Fruit fly (Drosophila melanogaster) whole organism, prepupa: ENCODE measurements around the gene CG13810.

Source experiments
- CG11902 ChIP-seq: fragments of 200-800 bp; sonication (Bioruptor generic); optimal IDR thresholded peaks from 3 replicates; lab custom pipeline; 2016; ENCODE audit warnings: missing biosample characterization, missing genetic modification characterization
- CG31627 ChIP-seq: fragments of 200-800 bp; sonication (Bioruptor generic); optimal IDR thresholded peaks from 3 replicates; lab custom pipeline; 2016; ENCODE audit warnings: missing biosample characterization, missing genetic modification characterization
- CG4318 ChIP-seq: fragments of 200-800 bp; sonication (Bioruptor generic); optimal IDR thresholded peaks from 3 replicates; lab custom pipeline; 2017; ENCODE audit warnings: missing biosample characterization, mild to moderate bottlenecking, missing genetic modification characterization
- Hr39 ChIP-seq: fragments of 200-800 bp; sonication (Bioruptor generic); optimal IDR thresholded peaks from 2 replicates; lab custom pipeline; 2016; ENCODE audit warnings: missing biosample characterization, missing genetic modification characterization
- Hr4 ChIP-seq: fragments of 200-800 bp; sonication (Bioruptor generic); optimal IDR thresholded peaks from 3 replicates; lab custom pipeline; 2016; ENCODE audit warnings: missing biosample characterization, missing genetic modification characterization
- Lpt ChIP-seq: fragments of 200-800 bp; sonication (Bioruptor generic); optimal IDR thresholded peaks from 3 replicates; lab custom pipeline; 2016; ENCODE audit warnings: missing biosample characterization, missing genetic modification characterization
- OdsH ChIP-seq: fragments of 200-800 bp; sonication (Bioruptor generic); optimal IDR thresholded peaks from 3 replicates; lab custom pipeline; 2016; ENCODE audit warnings: missing biosample characterization, missing genetic modification characterization
- dac ChIP-seq: fragments of 200-800 bp; sonication (Bioruptor generic); optimal IDR thresholded peaks from 2 replicates; lab custom pipeline; 2017; ENCODE audit warnings: missing biosample characterization, mild to moderate bottlenecking, missing genetic modification characterization
- fd59A ChIP-seq: fragments of 200-800 bp; sonication (Bioruptor generic); optimal IDR thresholded peaks from 2 replicates; lab custom pipeline; 2017; ENCODE audit warnings: missing biosample characterization, mild to moderate bottlenecking, missing genetic modification characterization, missing genetic modification reagents
- pdm3 ChIP-seq: fragments of 200-800 bp; sonication (Bioruptor generic); optimal IDR thresholded peaks from 3 replicates; lab custom pipeline; 2016; ENCODE audit warnings: missing biosample characterization, missing genetic modification characterization

DNA sequence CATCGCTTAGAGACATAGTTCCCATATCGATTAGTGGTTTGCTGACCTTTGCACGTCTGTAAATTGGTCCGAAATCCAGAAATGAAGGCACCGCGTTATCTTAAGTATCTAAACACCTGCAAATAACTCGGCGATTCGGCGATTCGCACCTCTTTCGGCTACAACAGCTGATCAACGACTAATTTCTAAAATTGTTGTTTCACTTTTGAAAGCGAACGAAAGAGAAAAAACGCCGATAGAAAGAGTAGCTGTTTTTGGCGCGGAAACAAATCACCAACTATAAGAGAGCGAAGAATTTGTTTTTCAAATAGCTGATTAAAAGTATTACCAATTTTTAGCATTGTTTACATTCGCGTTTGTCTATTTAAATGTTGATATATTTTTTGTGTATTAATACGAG, 16.8 kb upstream of the CG13810 start, which contains the start of gene CG15879:
- TF ChIP-seq CG31627 (GFP tag; lab: Kevin White, UChicago) (no peak), pdm3 (no peak), dac (no peak), Hr39 (GFP tag; lab: Kevin White, UChicago) (no peak), OdsH (GFP tag; lab: Kevin White, UChicago) (no peak), CG4318 (GFP tag; lab: Kevin White, UChicago) (no peak), CG11902 (GFP tag; lab: Kevin White, UChicago) (no peak), Hr4 (GFP tag; lab: Kevin White, UChicago) (no peak), fd59A (GFP tag; lab: Kevin White, UChicago) (no peak), Lpt (GFP tag; lab: Kevin White, UChicago) (no peak)
